Fruit fly (Drosophila melanogaster) whole organism, embryonic: ENCODE measurements around the gene KdelR.

Source experiments
- Blimp-1 ChIP-seq: fragments of 200-800 bp; sonication (Bioruptor generic); optimal IDR thresholded peaks from 3 replicates; lab custom pipeline; 2018; ENCODE audit warnings: missing biosample characterization, missing genetic modification characterization, mild to moderate bottlenecking, moderate library complexity, missing genetic modification reagents
- CG10321 ChIP-seq: fragments of 200-800 bp; sonication (Bioruptor generic); IDR thresholded peaks from 2 replicates; pipeline ENCODE4 v1.3.6; 2022; ENCODE audit warnings: missing biosample characterization, missing genetic modification characterization
- CG10431 ChIP-seq: fragments of 200-800 bp; sonication (Bioruptor generic); optimal IDR thresholded peaks from 3 replicates; lab custom pipeline; 2018; ENCODE audit warnings: missing biosample characterization, mild to moderate bottlenecking, missing genetic modification characterization
- CG10543 ChIP-seq: fragments of 200-800 bp; sonication (Bioruptor generic); optimal IDR thresholded peaks from 3 replicates; lab custom pipeline; 2017; ENCODE audit warnings: missing biosample characterization, mild to moderate bottlenecking, missing genetic modification characterization, moderate library complexity
- CG10565 ChIP-seq: fragments of 200-800 bp; sonication (Bioruptor generic); optimal IDR thresholded peaks from 3 replicates; lab custom pipeline; 2016; ENCODE audit warnings: missing biosample characterization, mild to moderate bottlenecking, missing genetic modification characterization
- CG12659 ChIP-seq: fragments of 200-800 bp; sonication (Bioruptor generic); optimal IDR thresholded peaks from 3 replicates; lab custom pipeline; 2017; ENCODE audit warnings: mild to moderate bottlenecking, missing biosample characterization, missing genetic modification reagents, missing genetic modification characterization
- CG13296 ChIP-seq: fragments of 200-800 bp; sonication (Bioruptor generic); optimal IDR thresholded peaks from 3 replicates; lab custom pipeline; 2018; ENCODE audit warnings: missing biosample characterization, mild to moderate bottlenecking, missing genetic modification characterization
- CG15601 ChIP-seq: fragments of 200-800 bp; sonication (Bioruptor generic); optimal IDR thresholded peaks from 3 replicates; lab custom pipeline; 2019; ENCODE audit warnings: missing biosample characterization, mild to moderate bottlenecking, missing genetic modification characterization, moderate library complexity
- CG17612 ChIP-seq: fragments of 200-800 bp; sonication (Bioruptor generic); IDR thresholded peaks from 2 replicates; pipeline ENCODE4 v1.3.6; 2022; ENCODE audit warnings: missing biosample characterization, missing genetic modification characterization
- CG2875 ChIP-seq: fragments of 200-800 bp; sonication (Bioruptor generic); optimal IDR thresholded peaks from 2 replicates; lab custom pipeline; 2017; ENCODE audit warnings: missing biosample characterization, mild to moderate bottlenecking, missing genetic modification characterization, missing genetic modification reagents
- CG32532 ChIP-seq: fragments of 200-800 bp; sonication (Bioruptor generic); IDR thresholded peaks from 2 replicates; pipeline ENCODE4 v1.3.6; 2022; ENCODE audit warnings: missing biosample characterization, missing genetic modification characterization
- CG3281 ChIP-seq: fragments of 200-800 bp; sonication (Bioruptor generic); optimal IDR thresholded peaks from 3 replicates; lab custom pipeline; 2017; ENCODE audit warnings: missing biosample characterization, mild to moderate bottlenecking, missing genetic modification characterization
- CG4282 ChIP-seq: fragments of 200-800 bp; sonication (Bioruptor generic); optimal IDR thresholded peaks from 2 replicates; lab custom pipeline; 2016; ENCODE audit warnings: missing biosample characterization, missing genetic modification characterization
- CG4820 ChIP-seq: fragments of 200-800 bp; sonication (Bioruptor generic); optimal IDR thresholded peaks from 3 replicates; lab custom pipeline; 2016; ENCODE audit warnings: missing biosample characterization, missing genetic modification characterization
- CG6175 ChIP-seq: fragments of 200-800 bp; sonication (Bioruptor generic); IDR thresholded peaks from 3 replicates; pipeline ENCODE4 v1.3.6; 2022; ENCODE audit warnings: missing biosample characterization, missing genetic modification characterization
- CG6272 ChIP-seq: fragments of 200-800 bp; sonication (Bioruptor generic); IDR thresholded peaks from 2 replicates; pipeline ENCODE4 v1.3.6; 2022; ENCODE audit warnings: missing biosample characterization, missing genetic modification characterization
- CG6765 ChIP-seq: fragments of 200-800 bp; sonication (Bioruptor generic); optimal IDR thresholded peaks from 3 replicates; lab custom pipeline; 2017; ENCODE audit warnings: missing biosample characterization, mild to moderate bottlenecking, missing genetic modification characterization
- CG7556 ChIP-seq: fragments of 200-800 bp; sonication (Bioruptor generic); optimal IDR thresholded peaks from 2 replicates; lab custom pipeline; 2017; ENCODE audit warnings: missing biosample characterization, mild to moderate bottlenecking, missing genetic modification characterization
- CG9609 ChIP-seq: fragments of 200-800 bp; sonication (Bioruptor generic); optimal IDR thresholded peaks from 3 replicates; lab custom pipeline; 2016; ENCODE audit warnings: missing biosample characterization, missing genetic modification characterization
- CG9817 ChIP-seq: fragments of 200-800 bp; sonication (Bioruptor generic); optimal IDR thresholded peaks from 2 replicates; lab custom pipeline; 2018; ENCODE audit warnings: missing biosample characterization, mild to moderate bottlenecking, missing genetic modification characterization, moderate library complexity
- CG9876 ChIP-seq: fragments of 200-800 bp; sonication (Bioruptor generic); optimal IDR thresholded peaks from 2 replicates; lab custom pipeline; 2016; ENCODE audit warnings: missing biosample characterization, missing genetic modification characterization
- Dref ChIP-seq: fragments of 200-800 bp; sonication (Bioruptor generic); IDR thresholded peaks from 2 replicates; pipeline ENCODE4 v1.3.6; 2022; ENCODE audit warnings: missing biosample characterization, missing genetic modification characterization
- Gsc ChIP-seq: fragments of 200-800 bp; sonication (Bioruptor generic); IDR thresholded peaks from 2 replicates; pipeline ENCODE4 v1.3.6; 2022; ENCODE audit warnings: missing biosample characterization, missing genetic modification characterization
- Hr3 ChIP-seq: fragments of 200-800 bp; sonication (Bioruptor generic); optimal IDR thresholded peaks from 3 replicates; lab custom pipeline; 2016; ENCODE audit warnings: missing biosample characterization, missing genetic modification characterization
- Mes4 ChIP-seq: fragments of 200-800 bp; sonication (Bioruptor generic); optimal IDR thresholded peaks from 2 replicates; lab custom pipeline; 2016; ENCODE audit warnings: missing biosample characterization, missing genetic modification characterization
- Mrtf ChIP-seq: fragments of 200-800 bp; sonication (Bioruptor generic); IDR thresholded peaks from 3 replicates; pipeline ENCODE4 v1.3.6; 2022; ENCODE audit warnings: missing biosample characterization, missing genetic modification characterization
- Sox100B ChIP-seq: fragments of 200-800 bp; sonication (Bioruptor generic); optimal IDR thresholded peaks from 3 replicates; lab custom pipeline; 2018; ENCODE audit warnings: missing biosample characterization, mild to moderate bottlenecking, missing genetic modification characterization
- Sry-δ ChIP-seq: fragments of 200-800 bp; sonication (Bioruptor generic); optimal IDR thresholded peaks from 2 replicates; lab custom pipeline; 2016; ENCODE audit warnings: missing biosample characterization, missing genetic modification characterization
- Ssrp ChIP-seq: fragments of 200-800 bp; sonication (Bioruptor generic); optimal IDR thresholded peaks from 2 replicates; lab custom pipeline; 2018; ENCODE audit warnings: missing biosample characterization, mild to moderate bottlenecking, missing genetic modification characterization, moderate library complexity
- Taf1 ChIP-seq: fragments of 200-800 bp; sonication (Bioruptor generic); IDR thresholded peaks from 2 replicates; pipeline ENCODE4 v1.3.6; 2022; ENCODE audit warnings: missing biosample characterization, missing genetic modification characterization
- Tbp ChIP-seq: fragments of >200 bp; optimal IDR thresholded peaks from 2 replicates; lab custom pipeline; 2018; ENCODE audit warnings: missing biosample characterization, missing genetic modification characterization
- Xbp1 ChIP-seq: fragments of 200-800 bp; sonication (Bioruptor generic); optimal IDR thresholded peaks from 3 replicates; lab custom pipeline; 2016; ENCODE audit warnings: missing biosample characterization, mild to moderate bottlenecking, missing genetic modification characterization
- bbx ChIP-seq: fragments of 200-800 bp; sonication (Bioruptor generic); IDR thresholded peaks from 2 replicates; pipeline ENCODE4 v1.3.6; 2022; ENCODE audit warnings: missing biosample characterization, missing genetic modification characterization; ENCODE audit not compliant: partially characterized antibody
- crol ChIP-seq: fragments of 200-800 bp; sonication (Bioruptor generic); IDR thresholded peaks from 2 replicates; pipeline ENCODE4 v1.3.6; 2022; ENCODE audit warnings: missing biosample characterization, missing genetic modification characterization
- crp ChIP-seq, 2 experiments: fragments of 200-800 bp; sonication (Bioruptor generic); optimal IDR thresholded peaks; 2 replicates in 1 of 2; 3 replicates in 1 of 2; lab custom pipeline; 2017; ENCODE audit warnings: missing biosample characterization in 2 of 2, missing genetic modification characterization in 2 of 2, mild to moderate bottlenecking in 1 of 2, moderate library complexity in 1 of 2
- dmrt99B ChIP-seq: fragments of 200-800 bp; sonication (Bioruptor generic); optimal IDR thresholded peaks from 2 replicates; lab custom pipeline; 2018; ENCODE audit warnings: missing biosample characterization, mild to moderate bottlenecking, missing genetic modification characterization, moderate library complexity
- fd64A ChIP-seq: fragments of 200-800 bp; sonication (Bioruptor generic); optimal IDR thresholded peaks from 3 replicates; lab custom pipeline; 2018; ENCODE audit warnings: missing biosample characterization, mild to moderate bottlenecking, missing genetic modification characterization
- gro ChIP-seq: fragments of 200-800 bp; sonication (Bioruptor generic); optimal IDR thresholded peaks from 2 replicates; lab custom pipeline; 2016; ENCODE audit warnings: missing biosample characterization, missing genetic modification characterization
- gsb-n ChIP-seq: fragments of 200-800 bp; sonication (Bioruptor generic); optimal IDR thresholded peaks from 3 replicates; lab custom pipeline; 2018; ENCODE audit warnings: missing biosample characterization, mild to moderate bottlenecking, missing genetic modification characterization
- knrl ChIP-seq: fragments of 200-800 bp; sonication (Bioruptor generic); IDR thresholded peaks from 3 replicates; pipeline ENCODE4 v1.3.6; 2022; ENCODE audit warnings: missing biosample characterization, missing genetic modification characterization; ENCODE audit not compliant: partially characterized antibody
- lmd ChIP-seq: fragments of 200-800 bp; sonication (Bioruptor generic); IDR thresholded peaks from 2 replicates; pipeline ENCODE4 v1.3.6; 2022; ENCODE audit warnings: missing biosample characterization, missing genetic modification characterization
- nau ChIP-seq: fragments of 200-800 bp; sonication (Bioruptor generic); optimal IDR thresholded peaks from 3 replicates; lab custom pipeline; 2017; ENCODE audit warnings: missing biosample characterization, mild to moderate bottlenecking, missing genetic modification characterization, missing genetic modification reagents
- schlank ChIP-seq: fragments of 200-800 bp; sonication (Bioruptor generic); optimal IDR thresholded peaks from 2 replicates; lab custom pipeline; 2018; ENCODE audit warnings: missing biosample characterization, mild to moderate bottlenecking, missing genetic modification characterization
- sima ChIP-seq: fragments of 200-800 bp; sonication (Bioruptor generic); optimal IDR thresholded peaks from 2 replicates; lab custom pipeline; 2016; ENCODE audit warnings: missing biosample characterization, missing genetic modification characterization
- ssp ChIP-seq: fragments of 200-800 bp; sonication (Bioruptor generic); IDR thresholded peaks from 2 replicates; pipeline ENCODE4 v1.3.6; 2022; ENCODE audit warnings: missing biosample characterization, missing genetic modification characterization
- stwl ChIP-seq: fragments of 200-800 bp; sonication (Bioruptor generic); optimal IDR thresholded peaks from 3 replicates; lab custom pipeline; 2018; ENCODE audit warnings: missing biosample characterization, mild to moderate bottlenecking, missing genetic modification characterization, moderate library complexity
- trh ChIP-seq: fragments of 200-800 bp; sonication (Bioruptor generic); optimal IDR thresholded peaks from 2 replicates; lab custom pipeline; 2016; ENCODE audit warnings: missing biosample characterization, missing genetic modification characterization
- unpg ChIP-seq: fragments of 200-800 bp; sonication (Bioruptor generic); optimal IDR thresholded peaks from 3 replicates; lab custom pipeline; 2018; ENCODE audit warnings: missing biosample characterization, mild to moderate bottlenecking, missing genetic modification characterization, moderate library complexity
- vfl ChIP-seq: fragments of 200-800 bp; sonication (Bioruptor generic); optimal IDR thresholded peaks from 2 replicates; lab custom pipeline; 2016; ENCODE audit warnings: missing biosample characterization, missing genetic modification characterization
- yki ChIP-seq: fragments of >200 bp; optimal IDR thresholded peaks from 3 replicates; lab custom pipeline; 2018

Gene KdelR

DNA sequence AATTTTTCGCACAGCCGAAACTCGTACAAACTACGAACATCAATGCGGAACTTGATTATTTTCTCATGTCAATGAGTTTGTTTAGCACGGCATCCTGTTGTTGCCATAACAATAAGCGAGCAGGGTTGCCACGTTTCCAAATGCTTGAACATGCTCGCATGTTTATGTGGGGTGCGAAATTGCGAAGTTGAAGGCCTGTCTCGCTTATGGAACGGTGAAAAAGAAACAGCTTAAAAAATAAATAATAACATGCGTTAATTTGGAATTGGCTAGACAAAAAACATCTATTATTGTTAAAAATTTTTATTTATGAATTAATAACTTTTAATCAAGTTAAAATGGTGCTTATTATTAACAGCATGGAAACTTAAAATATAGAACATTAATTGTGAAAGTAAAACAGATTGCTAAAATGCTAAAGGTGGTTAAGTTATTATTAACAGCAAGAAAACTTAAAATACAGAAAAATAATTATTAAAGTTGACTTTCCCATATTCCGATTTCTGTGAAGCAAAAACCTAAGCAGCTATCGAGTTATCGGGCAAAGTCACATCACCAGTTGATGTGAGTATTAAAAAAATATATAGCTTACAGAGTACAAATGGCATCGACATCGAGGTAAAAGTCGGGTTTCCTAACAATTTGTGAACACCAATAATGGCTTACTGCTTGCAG is 4.3 kb downstream of the KdelR start, which contains the start of the genes Bug22 and TfIIB (continued):
- TF ChIP-seq CG2875 (GFP tag; lab: Kevin White, UChicago) (no peak), CG6272 (GFP tag; lab: Robert Waterston, UW) (peak; percentile 41; the same call in 1 of the 2 replicates), Tbp (GFP tag; lab: Kevin White, UChicago) (no peak), CG10431 (GFP tag; lab: Kevin White, UChicago) (peak; percentile 18), CG3281 (GFP tag; lab: Kevin White, UChicago) (peak; percentile 65), Blimp-1 (no peak), stwl (tag; lab: Kevin White, UChicago) (peak; percentile 64), CG6175 (GFP tag; lab: Robert Waterston, UW) (no peak), CG12659 (GFP tag; lab: Kevin White, UChicago) (peak; percentile 83), Hr3 (GFP tag; lab: Kevin White, UChicago) (peak; percentile 73), sima (no peak), vfl (GFP tag; lab: Kevin White, UChicago) (peak; percentile 68), nau (peak; percentile 3), Sry-δ (GFP tag; lab: Kevin White, UChicago) (peak; percentile 74), yki (no peak), ssp (GFP tag; lab: Robert Waterston, UW) (peak; percentile 57), lmd (no peak; the same call in 1 of the 2 replicates), CG6765 (GFP tag; lab: Kevin White, UChicago) (no peak), CG4282 (GFP tag; lab: Kevin White, UChicago) (peak; percentile 26), schlank (tag; lab: Kevin White, UChicago) (peak; percentile 33), knrl (no peak), gro (GFP tag; lab: Kevin White, UChicago) (peak; percentile 19), CG7556 (GFP tag; lab: Kevin White, UChicago) (peak; percentile 69), CG9817 (tag; lab: Kevin White, UChicago) (no peak), crp (GFP tag; optimal IDR thresholded peaks at IDR 0.05; lab: Kevin White, UChicago) (peak in 1 of 2 experiments; percentile 38), CG4820 (GFP tag; lab: Kevin White, UChicago) (peak; percentile 99), CG10565 (GFP tag; lab: Kevin White, UChicago) (no peak), Gsc (GFP tag; lab: Robert Waterston, UW) (no peak), CG17612 (GFP tag; lab: Robert Waterston, UW) (no peak), CG32532 (GFP tag; lab: Robert Waterston, UW) (peak; percentile 74), dmrt99B (tag; lab: Kevin White, UChicago) (no peak), CG10321 (no peak), Ssrp (tag; lab: Kevin White, UChicago) (peak; percentile 58), crol (GFP tag; lab: Robert Waterston, UW) (no peak), Dref (peak; percentile 67), Mrtf (GFP tag; lab: Robert Waterston, UW) (no peak; the same call in 2 of the 3 replicates), Sox100B (GFP tag; lab: Kevin White, UChicago) (peak; percentile 39), CG10543 (GFP tag; lab: Kevin White, UChicago) (peak; percentile 80), trh (GFP tag; lab: Kevin White, UChicago) (peak; percentile 24), gsb-n (tag; lab: Kevin White, UChicago) (no peak), CG9876 (GFP tag; lab: Kevin White, UChicago) (peak; percentile 41), CG13296 (GFP tag; lab: Kevin White, UChicago) (peak; percentile 62), CG9609 (GFP tag; lab: Kevin White, UChicago) (peak; percentile 63), Mes4 (peak; percentile 58), unpg (GFP tag; lab: Kevin White, UChicago) (peak; percentile 59), Taf1 (GFP tag; lab: Robert Waterston, UW) (peak; percentile 50; the same call in 1 of the 2 replicates), fd64A (GFP tag; lab: Kevin White, UChicago) (no peak), Xbp1 (GFP tag; lab: Kevin White, UChicago) (peak; percentile 83), CG15601 (tag; lab: Kevin White, UChicago) (peak; percentile 61), bbx (0 out of 2 replicates have a peak, but pooled peaks have one; percentile 15)
